ENCODE assay signal across 1 fruit fly cellular context in genomic region chr2L:20807617-20808509, dm6.
TF ChIP-seq lines count a peak whose summit lies in the region.

No protein-coding gene starts in this region.

TF ChIP-seq in whole organism, embryonic, 481 proteins besides CTCF, POLR2A, EP300 and RAD21 (continued from another document and continues in another):
- TF ChIP-seq CG10979 (tag; optimal IDR thresholded peaks at IDR 0.05; lab: Kevin White, UChicago), result peak; percentile 50
- TF ChIP-seq disco-r (GFP tag; optimal IDR thresholded peaks at IDR 0.05; lab: Kevin White, UChicago), result no peak
- TF ChIP-seq oc (tag; optimal IDR thresholded peaks at IDR 0.05; lab: Kevin White, UChicago), result no peak
- no peak for TF ChIP-seq chn (GFP tag; optimal IDR thresholded peaks at IDR 0.05; lab: Kevin White, UChicago)
- peak; percentile 68 for TF ChIP-seq Hand (GFP tag; optimal IDR thresholded peaks at IDR 0.05; lab: Kevin White, UChicago)
- no peak for TF ChIP-seq CG14860 (GFP tag; IDR thresholded peaks at IDR 0.05; lab: Robert Waterston, UW; ENCODE audit: partially characterized antibody)
- TF ChIP-seq ERR (GFP tag; optimal IDR thresholded peaks at IDR 0.05; lab: Kevin White, UChicago), result no peak
- no peak for TF ChIP-seq Sry-β (GFP tag; optimal IDR thresholded peaks at IDR 0.05; lab: Kevin White, UChicago)
- TF ChIP-seq HmgZ (tag; optimal IDR thresholded peaks at IDR 0.05; lab: Kevin White, UChicago), result peak; percentile 22
- peak; percentile 34 for TF ChIP-seq ind (GFP tag; optimal IDR thresholded peaks at IDR 0.05; lab: Kevin White, UChicago)
- peak; percentile 3 for TF ChIP-seq CG1602 (GFP tag; optimal IDR thresholded peaks at IDR 0.05; lab: Kevin White, UChicago)
- TF ChIP-seq Myb (GFP tag; optimal IDR thresholded peaks at IDR 0.05; lab: Kevin White, UChicago), result no peak
- TF ChIP-seq gem (tag; optimal IDR thresholded peaks at IDR 0.05; lab: Kevin White, UChicago), result peak; percentile 76
- TF ChIP-seq CG4707 (GFP tag; optimal IDR thresholded peaks at IDR 0.05; lab: Kevin White, UChicago), result peak; percentile 41
- no peak for TF ChIP-seq Mrtf (GFP tag; IDR thresholded peaks at IDR 0.05; lab: Robert Waterston, UW)
- TF ChIP-seq CG1647 (GFP tag; optimal IDR thresholded peaks at IDR 0.05; lab: Kevin White, UChicago), result no peak
- no peak for TF ChIP-seq Dll (GFP tag; IDR thresholded peaks at IDR 0.05; lab: Robert Waterston, UW; ENCODE audit: partially characterized antibody)
- TF ChIP-seq cas (GFP tag; IDR thresholded peaks at IDR 0.05; lab: Robert Waterston, UW), result no peak
- TF ChIP-seq Chrac-16 (GFP tag; optimal IDR thresholded peaks at IDR 0.05; lab: Kevin White, UChicago), result no peak
- no peak for TF ChIP-seq CG7786 (GFP tag; optimal IDR thresholded peaks at IDR 0.05; lab: Kevin White, UChicago)
- no peak for TF ChIP-seq Spps (tag; optimal IDR thresholded peaks at IDR 0.05; lab: Kevin White, UChicago)
- TF ChIP-seq ab (GFP tag; optimal IDR thresholded peaks at IDR 0.05; lab: Kevin White, UChicago), result no peak
- no peak for TF ChIP-seq lbe (GFP tag; optimal IDR thresholded peaks at IDR 0.05; lab: Kevin White, UChicago)
- no peak for TF ChIP-seq CG5245 (GFP tag; optimal IDR thresholded peaks at IDR 0.05; lab: Kevin White, UChicago)
- TF ChIP-seq zfh1 (GFP tag; IDR thresholded peaks at IDR 0.05; lab: Robert Waterston, UW), result peak; percentile 56; the same call in 2 of the 3 replicates
- TF ChIP-seq gt (GFP tag; IDR thresholded peaks at IDR 0.05; lab: Robert Waterston, UW), result no peak
- peak; percentile 53 for TF ChIP-seq CG17359 (tag; optimal IDR thresholded peaks at IDR 0.05; lab: Kevin White, UChicago)
- no peak for TF ChIP-seq peb (GFP tag; IDR thresholded peaks at IDR 0.05; lab: Robert Waterston, UW)
- TF ChIP-seq dmrt11E (tag; optimal IDR thresholded peaks at IDR 0.05; lab: Kevin White, UChicago), result no peak
- no peak for TF ChIP-seq bbx (GFP tag; IDR thresholded peaks at IDR 0.05; lab: Robert Waterston, UW; ENCODE audit: partially characterized antibody)
- TF ChIP-seq CG17186 (GFP tag; optimal IDR thresholded peaks at IDR 0.05; lab: Kevin White, UChicago), result no peak
- 0 out of 3 replicates have a peak, but pooled peaks have one; percentile 51 for TF ChIP-seq CG2199 (GFP tag; IDR thresholded peaks at IDR 0.05; lab: Robert Waterston, UW)
- TF ChIP-seq dimm (GFP tag; IDR thresholded peaks at IDR 0.05; lab: Robert Waterston, UW), result no peak
- TF ChIP-seq CG34224 (GFP tag; IDR thresholded peaks at IDR 0.05; lab: Robert Waterston, UW; ENCODE audit: partially characterized antibody), result no peak
- peak; percentile 68 for TF ChIP-seq zf30C (GFP tag; optimal IDR thresholded peaks at IDR 0.05; lab: Kevin White, UChicago)
- TF ChIP-seq CG15011 (GFP tag; optimal IDR thresholded peaks at IDR 0.05; lab: Kevin White, UChicago), result peak; percentile 66
- no peak for TF ChIP-seq h (optimal IDR thresholded peaks at IDR 0.05; lab: Kevin White, UChicago)
- TF ChIP-seq CG7839 (tag; optimal IDR thresholded peaks at IDR 0.05; lab: Kevin White, UChicago), result peak; percentile 63
- TF ChIP-seq CG7745 (tag; optimal IDR thresholded peaks at IDR 0.05; lab: Kevin White, UChicago), result no peak
- TF ChIP-seq Xrp1 (GFP tag; IDR thresholded peaks at IDR 0.05; lab: Robert Waterston, UW), result peak; percentile 69
- no peak for TF ChIP-seq Neu2 (GFP tag; optimal IDR thresholded peaks at IDR 0.05; lab: Kevin White, UChicago; ENCODE audit: borderline replicate concordance)
- TF ChIP-seq gsb (GFP tag; IDR thresholded peaks at IDR 0.05; lab: Robert Waterston, UW), result peak; percentile 22; the same call in 1 of the 2 replicates
- TF ChIP-seq Hmx (GFP tag; optimal IDR thresholded peaks at IDR 0.05; lab: Kevin White, UChicago), result no peak
- peak; percentile 25 for TF ChIP-seq sd (tag; optimal IDR thresholded peaks at IDR 0.05; lab: Kevin White, UChicago)
- no peak for TF ChIP-seq maf-S (GFP tag; optimal IDR thresholded peaks at IDR 0.05; lab: Kevin White, UChicago)
- TF ChIP-seq CG15073 (GFP tag; optimal IDR thresholded peaks at IDR 0.05; lab: Kevin White, UChicago), result no peak
- no peak for TF ChIP-seq shn (GFP tag; optimal IDR thresholded peaks at IDR 0.05; lab: Kevin White, UChicago)
- TF ChIP-seq nerfin-2 (GFP tag; IDR thresholded peaks at IDR 0.05; lab: Robert Waterston, UW; ENCODE audit: partially characterized antibody), result no peak
- TF ChIP-seq E2f1 (GFP tag; IDR thresholded peaks at IDR 0.05; lab: Robert Waterston, UW), result peak; percentile 66
- TF ChIP-seq knrl (GFP tag; IDR thresholded peaks at IDR 0.05; lab: Robert Waterston, UW; ENCODE audit: partially characterized antibody), result no peak
- TF ChIP-seq Dad (GFP tag; optimal IDR thresholded peaks at IDR 0.05; lab: Kevin White, UChicago), result no peak
- 0 out of 3 replicates have a peak, but pooled peaks have one; percentile 16 for TF ChIP-seq croc (GFP tag; conservative IDR thresholded peaks at IDR 0.05; lab: Robert Waterston, UW)
- no peak for TF ChIP-seq NC2α (GFP tag; optimal IDR thresholded peaks at IDR 0.05; lab: Kevin White, UChicago)
- TF ChIP-seq usp (GFP tag; optimal IDR thresholded peaks at IDR 0.05; lab: Kevin White, UChicago), result no peak
- TF ChIP-seq D (optimal IDR thresholded peaks at IDR 0.05; lab: Kevin White, UChicago), result no peak
- no peak for TF ChIP-seq D (GFP tag; optimal IDR thresholded peaks at IDR 0.05; lab: Kevin White, UChicago)
- TF ChIP-seq sima (GFP tag; optimal IDR thresholded peaks at IDR 0.05; lab: Kevin White, UChicago), result no peak
- no peak for TF ChIP-seq CG10462 (GFP tag; optimal IDR thresholded peaks at IDR 0.05; lab: Kevin White, UChicago)
- peak; percentile 53 for TF ChIP-seq esg (GFP tag; conservative IDR thresholded peaks at IDR 0.05; lab: Robert Waterston, UW)
- TF ChIP-seq z (GFP tag; IDR thresholded peaks at IDR 0.05; lab: Robert Waterston, UW), result no peak
- no peak for TF ChIP-seq CG1832 (GFP tag; optimal IDR thresholded peaks at IDR 0.05; lab: Kevin White, UChicago)
- TF ChIP-seq CG31224 (GFP tag; IDR thresholded peaks at IDR 0.05; lab: Robert Waterston, UW), result peak; percentile 98
- peak; percentile 53 for TF ChIP-seq unpg (GFP tag; optimal IDR thresholded peaks at IDR 0.05; lab: Kevin White, UChicago)
- no peak for TF ChIP-seq p53 (GFP tag; optimal IDR thresholded peaks at IDR 0.05; lab: Kevin White, UChicago)
- TF ChIP-seq ham (GFP tag; IDR thresholded peaks at IDR 0.05; lab: Robert Waterston, UW), result no peak
- no peak for TF ChIP-seq CG8478 (optimal IDR thresholded peaks at IDR 0.05; lab: Kevin White, UChicago)
- peak; percentile 16 for TF ChIP-seq Hr3 (GFP tag; optimal IDR thresholded peaks at IDR 0.05; lab: Kevin White, UChicago)
- no peak for TF ChIP-seq Hr78 (GFP tag; optimal IDR thresholded peaks at IDR 0.05; lab: Kevin White, UChicago)
- TF ChIP-seq pfk (GFP tag; optimal IDR thresholded peaks at IDR 0.05; lab: Kevin White, UChicago), result peak; percentile 1
- no peak for TF ChIP-seq cg (GFP tag; optimal IDR thresholded peaks at IDR 0.05; lab: Kevin White, UChicago)
- TF ChIP-seq CG14014 (GFP tag; IDR thresholded peaks at IDR 0.05; lab: Robert Waterston, UW), result peak; percentile 52
- peak; percentile 58 for TF ChIP-seq CG9727 (GFP tag; optimal IDR thresholded peaks at IDR 0.05; lab: Kevin White, UChicago)
- 0 out of 2 replicates have a peak, but pooled peaks have one; percentile 8 for TF ChIP-seq stc (GFP tag; IDR thresholded peaks at IDR 0.05; lab: Robert Waterston, UW)
- TF ChIP-seq ro (GFP tag; IDR thresholded peaks at IDR 0.05; lab: Robert Waterston, UW), result no peak
- TF ChIP-seq CG17612 (GFP tag; IDR thresholded peaks at IDR 0.05; lab: Robert Waterston, UW), result no peak
- TF ChIP-seq CG15479 (GFP tag; optimal IDR thresholded peaks at IDR 0.05; lab: Kevin White, UChicago), result no peak
- no peak for TF ChIP-seq HLHmδ (GFP tag; optimal IDR thresholded peaks at IDR 0.05; lab: Kevin White, UChicago)
- TF ChIP-seq CG30431 (GFP tag; optimal IDR thresholded peaks at IDR 0.05; lab: Kevin White, UChicago), result no peak
- peak; percentile 50 for TF ChIP-seq Nf-YC (tag; optimal IDR thresholded peaks at IDR 0.05; lab: Kevin White, UChicago)
- TF ChIP-seq Six4 (GFP tag; optimal IDR thresholded peaks at IDR 0.05; lab: Kevin White, UChicago), result peak; percentile 2
- TF ChIP-seq vvl (GFP tag; IDR thresholded peaks at IDR 0.05; lab: Robert Waterston, UW), result peak; percentile 75
- peak; percentile 42 for TF ChIP-seq D19B (GFP tag; optimal IDR thresholded peaks at IDR 0.05; lab: Kevin White, UChicago)
- TF ChIP-seq YL-1 (GFP tag; optimal IDR thresholded peaks at IDR 0.05; lab: Kevin White, UChicago), result no peak
- peak; percentile 15 for TF ChIP-seq CG14965 (GFP tag; optimal IDR thresholded peaks at IDR 0.05; lab: Kevin White, UChicago; ENCODE audit: borderline replicate concordance)
- TF ChIP-seq sr (GFP tag; IDR thresholded peaks at IDR 0.05; lab: Robert Waterston, UW), result no peak; the same call in 2 of the 3 replicates
- no peak for TF ChIP-seq CG12942 (GFP tag; optimal IDR thresholded peaks at IDR 0.05; lab: Kevin White, UChicago)
- no peak for TF ChIP-seq CG42726 (GFP tag; IDR thresholded peaks at IDR 0.05; lab: Robert Waterston, UW; ENCODE audit: partially characterized antibody)
- TF ChIP-seq Oaz (GFP tag; IDR thresholded peaks at IDR 0.05; lab: Robert Waterston, UW), result 0 out of 2 replicates have a peak, but pooled peaks have one; percentile 36
- no peak for TF ChIP-seq pzg (GFP tag; optimal IDR thresholded peaks at IDR 0.05; lab: Kevin White, UChicago)
- no peak for TF ChIP-seq CG13123 (GFP tag; optimal IDR thresholded peaks at IDR 0.05; lab: Kevin White, UChicago)
- TF ChIP-seq ewg (GFP tag; optimal IDR thresholded peaks at IDR 0.05; lab: Kevin White, UChicago), result peak; percentile 15
- TF ChIP-seq Mad (GFP tag; optimal IDR thresholded peaks at IDR 0.05; lab: Kevin White, UChicago), result no peak
- TF ChIP-seq kay (GFP tag; optimal IDR thresholded peaks at IDR 0.05; lab: Kevin White, UChicago), result no peak
- TF ChIP-seq nmo (GFP tag; optimal IDR thresholded peaks at IDR 0.05; lab: Kevin White, UChicago), result peak; percentile 29
- peak; percentile 37 for TF ChIP-seq CG10209 (GFP tag; optimal IDR thresholded peaks at IDR 0.05; lab: Kevin White, UChicago)
- TF ChIP-seq trh (GFP tag; optimal IDR thresholded peaks at IDR 0.05; lab: Kevin White, UChicago), result no peak
- peak; percentile 41 for TF ChIP-seq odd (GFP tag; optimal IDR thresholded peaks at IDR 0.05; lab: Kevin White, UChicago)
- no peak for TF ChIP-seq CG10431 (GFP tag; optimal IDR thresholded peaks at IDR 0.05; lab: Kevin White, UChicago)
- no peak for TF ChIP-seq CG3838 (GFP tag; optimal IDR thresholded peaks at IDR 0.05; lab: Kevin White, UChicago)
- peak; percentile 53 for TF ChIP-seq CG31441 (GFP tag; IDR thresholded peaks at IDR 0.05; lab: Robert Waterston, UW)
- no peak for TF ChIP-seq Poxn (GFP tag; IDR thresholded peaks at IDR 0.05; lab: Robert Waterston, UW)
- TF ChIP-seq NFAT (GFP tag; IDR thresholded peaks at IDR 0.05; lab: Robert Waterston, UW), result 0 out of 2 replicates have a peak, but pooled peaks have one; percentile 6
- TF ChIP-seq ara (GFP tag; IDR thresholded peaks at IDR 0.05; lab: Robert Waterston, UW), result no peak
- TF ChIP-seq C15 (GFP tag; IDR thresholded peaks at IDR 0.05; lab: Robert Waterston, UW), result no peak
- TF ChIP-seq CG4730 (GFP tag; IDR thresholded peaks at IDR 0.05; lab: Robert Waterston, UW), result peak; percentile 37; the same call in 1 of the 2 replicates
- no peak for TF ChIP-seq al (GFP tag; IDR thresholded peaks at IDR 0.05; lab: Robert Waterston, UW)
- no peak for TF ChIP-seq CG9797 (GFP tag; optimal IDR thresholded peaks at IDR 0.05; lab: Kevin White, UChicago)
- TF ChIP-seq repo (GFP tag; optimal IDR thresholded peaks at IDR 0.05; lab: Kevin White, UChicago), result no peak
- no peak for TF ChIP-seq slp2 (GFP tag; optimal IDR thresholded peaks at IDR 0.05; lab: Kevin White, UChicago)
- 0 out of 2 replicates have a peak, but pooled peaks have one; percentile 6 for TF ChIP-seq CG13287 (GFP tag; IDR thresholded peaks at IDR 0.05; lab: Robert Waterston, UW; ENCODE audit: partially characterized antibody)
- no peak for TF ChIP-seq ash1 (GFP tag; optimal IDR thresholded peaks at IDR 0.05; lab: Kevin White, UChicago)
- peak; percentile 13 for TF ChIP-seq salm (tag; optimal IDR thresholded peaks at IDR 0.05; lab: Kevin White, UChicago)
- peak; percentile 59 for TF ChIP-seq scrt (GFP tag; optimal IDR thresholded peaks at IDR 0.05; lab: Kevin White, UChicago)
- no peak for TF ChIP-seq CG6654 (GFP tag; optimal IDR thresholded peaks at IDR 0.05; lab: Kevin White, UChicago)
- TF ChIP-seq zen (tag; optimal IDR thresholded peaks at IDR 0.05; lab: Kevin White, UChicago), result no peak
- peak; percentile 39 for TF ChIP-seq CG18262 (tag; optimal IDR thresholded peaks at IDR 0.05; lab: Kevin White, UChicago)
- TF ChIP-seq lov (optimal IDR thresholded peaks at IDR 0.05; lab: Kevin White, UChicago), result no peak
- TF ChIP-seq lov (GFP tag; IDR thresholded peaks at IDR 0.05; lab: Robert Waterston, UW), result no peak
- peak; percentile 64 for TF ChIP-seq BtbVII (GFP tag; optimal IDR thresholded peaks at IDR 0.05; lab: Kevin White, UChicago)
- TF ChIP-seq en (GFP tag; optimal IDR thresholded peaks at IDR 0.05; lab: Kevin White, UChicago), result no peak
- peak; percentile 49 for TF ChIP-seq CG13894 (tag; optimal IDR thresholded peaks at IDR 0.05; lab: Kevin White, UChicago)
- TF ChIP-seq ranshi (GFP tag; IDR thresholded peaks at IDR 0.05; lab: Robert Waterston, UW), result peak; percentile 26; the same call in 1 of the 2 replicates
- peak; percentile 20 for TF ChIP-seq bcd (GFP tag; optimal IDR thresholded peaks at IDR 0.05; lab: Kevin White, UChicago)
- peak; percentile 61 for TF ChIP-seq mirr (GFP tag; optimal IDR thresholded peaks at IDR 0.05; lab: Kevin White, UChicago)
- TF ChIP-seq chinmo (GFP tag; IDR thresholded peaks at IDR 0.05; lab: Robert Waterston, UW; ENCODE audit: partially characterized antibody), result 0 out of 4 replicates have a peak, but pooled peaks have one; percentile 19
- TF ChIP-seq grau (tag; optimal IDR thresholded peaks at IDR 0.05; lab: Kevin White, UChicago), result peak; percentile 67
- TF ChIP-seq CG18764 (GFP tag; optimal IDR thresholded peaks at IDR 0.05; lab: Kevin White, UChicago), result no peak
- TF ChIP-seq aop (GFP tag; IDR thresholded peaks at IDR 0.05; lab: Robert Waterston, UW), result no peak
- TF ChIP-seq CG8924 (tag; optimal IDR thresholded peaks at IDR 0.05; lab: Kevin White, UChicago), result peak; percentile 50
- TF ChIP-seq CG12744 (GFP tag; optimal IDR thresholded peaks at IDR 0.05; lab: Kevin White, UChicago), result peak; percentile 33
- peak in 1 of 2 experiments; percentile 80 for TF ChIP-seq eve (GFP tag; optimal IDR thresholded peaks at IDR 0.05; lab: Kevin White, UChicago)
- TF ChIP-seq CG7556 (GFP tag; optimal IDR thresholded peaks at IDR 0.05; lab: Kevin White, UChicago), result no peak
- peak; percentile 54 for TF ChIP-seq sens (GFP tag; lab: Kevin White, UChicago)
